Worm (Caenorhabditis elegans): Measurements from ENCODE around the gene nol-9.

ce11 chrIV:13377716-13378115 is 44.6 kb upstream of the nol-9 start, which contains the start of gene mau-8:
- TF ChIP-seq him-1 (tag; optimal IDR thresholded peaks at IDR 0.05) (no peak), dao-5 (tag; optimal IDR thresholded peaks at IDR 0.05) (no peak)
